Comparison of ENCODE assay signal across 5 fruit fly cellular contexts in genomic region chr3R:17783144-17783543, dm6.
TF ChIP-seq lines count a peak whose summit lies in the region.

No protein-coding gene starts in this region.

- TF ChIP-seq CTCF in whole organism, embryonic (GFP tag; optimal IDR thresholded peaks at IDR 0.05; lab: Kevin White, UChicago) = no peak

TF ChIP-seq in whole organism, adult, 20 proteins besides CTCF, POLR2A, EP300 and RAD21:
- no peak for TF ChIP-seq CG5204 (GFP tag; optimal IDR thresholded peaks at IDR 0.05; lab: Kevin White, UChicago)
- peak; percentile 2 for TF ChIP-seq Mnt (GFP tag; optimal IDR thresholded peaks at IDR 0.05; lab: Kevin White, UChicago)
- peak; percentile 25 for TF ChIP-seq kay (GFP tag; lab: Kevin White, UChicago; ENCODE audit: borderline replicate concordance)
- peak; percentile 2 for TF ChIP-seq tj (GFP tag; optimal IDR thresholded peaks at IDR 0.05; lab: Kevin White, UChicago)

TF ChIP-seq in whole organism, embryonic, 481 proteins besides CTCF, POLR2A, EP300 and RAD21 (continues in another document):
- TF ChIP-seq CG1529 (GFP tag; optimal IDR thresholded peaks at IDR 0.05; lab: Kevin White, UChicago) (no peak), CG4424 (GFP tag; optimal IDR thresholded peaks at IDR 0.05; lab: Kevin White, UChicago) (no peak), NFAT (GFP tag; IDR thresholded peaks at IDR 0.05; lab: Robert Waterston, UW) (no peak), CG16863 (GFP tag; optimal IDR thresholded peaks at IDR 0.05; lab: Kevin White, UChicago) (no peak), her (GFP tag; optimal IDR thresholded peaks at IDR 0.05; lab: Kevin White, UChicago) (no peak), HLH54F (GFP tag; optimal IDR thresholded peaks at IDR 0.05; lab: Kevin White, UChicago) (no peak), dpn (GFP tag; optimal IDR thresholded peaks at IDR 0.05; lab: Kevin White, UChicago) (no peak), bcd (GFP tag; optimal IDR thresholded peaks at IDR 0.05; lab: Kevin White, UChicago) (no peak), pan (optimal IDR thresholded peaks at IDR 0.05; lab: Kevin White, UChicago) (no peak), pan (GFP tag; optimal IDR thresholded peaks at IDR 0.05 in 1 of 2, IDR thresholded peaks at IDR 0.05 in 1 of 2) (peak in 1 of 2 experiments; percentile 7), Adf1 (GFP tag; IDR thresholded peaks at IDR 0.05; lab: Robert Waterston, UW) (peak; percentile 70), CG17385 (GFP tag; optimal IDR thresholded peaks at IDR 0.05; lab: Kevin White, UChicago) (no peak), CG6683 (GFP tag; optimal IDR thresholded peaks at IDR 0.05; lab: Kevin White, UChicago) (no peak), Nf-YB (GFP tag; optimal IDR thresholded peaks at IDR 0.05; lab: Kevin White, UChicago) (no peak), Awh (GFP tag; IDR thresholded peaks at IDR 0.05; lab: Robert Waterston, UW) (no peak), gt (GFP tag; IDR thresholded peaks at IDR 0.05; lab: Robert Waterston, UW) (no peak), sim (GFP tag; IDR thresholded peaks at IDR 0.05; lab: Robert Waterston, UW) (no peak), crp (GFP tag; optimal IDR thresholded peaks at IDR 0.05; lab: Kevin White, UChicago) (no peak), NfI (GFP tag; optimal IDR thresholded peaks at IDR 0.05; lab: Kevin White, UChicago) (no peak), Deaf1 (tag; optimal IDR thresholded peaks at IDR 0.05; lab: Kevin White, UChicago) (peak; percentile 37), MBD-R2 (GFP tag; IDR thresholded peaks at IDR 0.05; lab: Robert Waterston, UW) (no peak), CG11504 (tag; optimal IDR thresholded peaks at IDR 0.05; lab: Kevin White, UChicago) (peak; percentile 40), CG10543 (GFP tag; optimal IDR thresholded peaks at IDR 0.05; lab: Kevin White, UChicago) (peak; percentile 4)

TF ChIP-seq in whole organism, prepupa, 60 proteins besides CTCF, POLR2A, EP300 and RAD21:
- TF ChIP-seq CG15336 (GFP tag; IDR thresholded peaks at IDR 0.05; lab: Robert Waterston, UW) (peak; percentile 43; the same call in 1 of the 2 replicates), CG10631 (GFP tag; optimal IDR thresholded peaks at IDR 0.05; lab: Kevin White, UChicago) (no peak)

TF ChIP-seq in whole organism, pupa, 21 proteins besides CTCF, POLR2A, EP300 and RAD21:
- peak; percentile 75 for TF ChIP-seq CG32121 (GFP tag; IDR thresholded peaks at IDR 0.05; lab: Robert Waterston, UW)
- peak; percentile 27; the same call in 1 of the 3 replicates for TF ChIP-seq CG4496 (GFP tag; IDR thresholded peaks at IDR 0.05; lab: Robert Waterston, UW)
- peak; percentile 74 for TF ChIP-seq Ets98B (GFP tag; IDR thresholded peaks at IDR 0.05; lab: Robert Waterston, UW)
- TF ChIP-seq fd96Ca (GFP tag; IDR thresholded peaks at IDR 0.05; lab: Robert Waterston, UW) = peak; percentile 51; the same call in 2 of the 3 replicates
- no peak for TF ChIP-seq CG12605 (GFP tag; IDR thresholded peaks at IDR 0.05; lab: Robert Waterston, UW)
- no peak for TF ChIP-seq EcR (GFP tag; optimal IDR thresholded peaks at IDR 0.05; lab: Kevin White, UChicago)
TF ChIP-seq in whole organism, pupa: peak in this region for 4.

TF ChIP-seq in whole organism, wandering third instar larva, 38 proteins besides CTCF, POLR2A, EP300 and RAD21:
- TF ChIP-seq Dfd (GFP tag; optimal IDR thresholded peaks at IDR 0.05; lab: Kevin White, UChicago) (peak; percentile 4), lola (GFP tag; optimal IDR thresholded peaks at IDR 0.05; lab: Kevin White, UChicago) (no peak)
